Fruit fly (Drosophila melanogaster) ovary, adult (tissue): ENCODE data around the gene CG13855.

Experiments used
- CG17801 ChIP-seq: fragments of 200-800 bp; optimal IDR thresholded peaks from 2 replicates; lab custom pipeline; 2019; ENCODE audit warnings: missing biosample characterization, mild to moderate bottlenecking, missing genetic modification characterization, moderate library complexity; ENCODE audit not compliant: partially characterized antibody

Gene CG13855

DNA sequence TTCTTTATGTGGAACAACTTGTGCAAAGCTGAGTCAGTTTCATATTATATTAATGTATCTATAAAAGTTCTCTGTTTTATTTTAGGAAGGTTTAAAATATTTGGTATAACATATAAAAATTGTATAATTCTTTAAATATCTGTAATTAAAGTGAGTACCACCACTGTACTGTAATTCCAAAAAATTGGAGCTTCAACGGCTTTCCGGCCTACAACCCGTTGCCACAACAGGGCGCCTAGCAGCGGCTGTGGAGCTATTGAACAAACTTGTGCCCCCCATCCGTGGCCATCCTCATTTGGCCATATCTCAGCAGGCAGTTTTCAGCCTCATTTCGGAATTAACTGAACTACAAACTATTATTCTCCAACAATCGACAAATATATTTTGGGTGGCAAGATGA, at the start of gene CG13855:
Gene CG13855, plus strand, starts transcription at position 301 of the 400 bp plus-strand sequence.
- no peak for TF ChIP-seq CG17801 (GFP tag; lab: Kevin White, UChicago)

DNA sequence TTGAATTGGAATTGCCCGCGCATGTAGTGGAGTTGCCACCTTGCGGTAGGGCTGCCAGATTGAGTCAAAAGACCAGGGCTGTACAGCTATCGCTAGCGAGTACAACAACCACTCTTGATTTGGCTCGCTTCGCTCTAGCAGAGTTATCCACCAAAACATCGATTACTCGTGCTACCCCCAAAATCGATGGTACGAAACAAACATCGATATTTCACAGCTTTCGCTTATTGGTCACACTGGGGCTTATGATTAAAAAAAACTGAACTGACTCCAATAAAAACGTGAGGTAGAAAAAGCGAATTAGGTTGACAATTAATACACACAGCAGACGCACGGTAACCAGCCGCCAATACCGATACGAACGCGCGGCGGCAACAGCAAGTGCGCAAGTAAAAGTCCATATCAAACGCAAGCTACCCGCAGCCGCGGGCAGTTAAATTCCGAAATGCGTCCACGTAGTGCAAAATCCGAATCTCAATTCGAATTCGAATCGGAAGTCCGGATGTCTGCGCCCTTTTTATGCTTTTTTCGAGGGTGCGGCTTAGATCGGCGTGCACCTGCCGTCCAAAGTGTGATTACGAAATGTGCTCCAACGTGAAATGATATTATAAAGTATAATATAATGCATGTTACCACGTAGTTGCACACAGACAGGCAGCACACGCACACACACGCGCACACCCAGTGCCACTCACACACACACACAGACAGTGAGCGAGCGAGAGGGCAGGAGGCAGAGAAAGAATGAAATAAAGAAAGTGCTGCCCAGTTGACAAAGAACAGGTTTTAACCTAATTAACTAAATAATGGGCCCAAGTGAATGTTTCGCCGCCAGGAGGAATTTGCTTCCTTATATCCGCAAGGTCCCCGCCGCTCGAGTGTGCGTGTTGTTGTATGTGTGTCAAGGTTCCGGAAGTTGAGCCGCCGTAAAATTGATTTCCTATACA, 49.0 kb upstream of the CG13855 start, which contains the start of gene Sar1:
Gene Sar1, plus strand, starts transcription at position 222 of the 947 bp plus-strand sequence.
- TF ChIP-seq CG17801 (GFP tag; lab: Kevin White, UChicago) = peak; percentile 14

DNA sequence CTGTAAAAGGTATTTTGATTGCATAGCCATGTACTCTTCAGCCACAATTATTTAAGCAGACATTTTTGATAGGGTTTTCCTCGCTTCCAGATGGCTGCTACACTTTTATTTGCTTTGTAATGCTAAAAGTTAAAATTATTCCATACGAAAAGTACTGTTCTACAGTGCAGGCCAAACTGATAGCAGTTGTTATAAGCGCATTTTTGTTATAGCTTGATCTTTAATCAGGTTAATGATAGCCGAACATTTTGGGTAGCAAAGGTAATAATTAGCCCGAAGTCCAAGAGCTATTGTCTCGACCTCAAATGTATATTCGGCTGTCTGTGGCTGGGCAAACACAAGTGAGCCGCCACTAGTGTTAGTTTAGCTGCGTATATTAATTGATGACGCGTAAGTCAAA, 47.8 kb upstream of the CG13855 start:
- TF ChIP-seq CG17801 (GFP tag; lab: Kevin White, UChicago) = no peak

DNA sequence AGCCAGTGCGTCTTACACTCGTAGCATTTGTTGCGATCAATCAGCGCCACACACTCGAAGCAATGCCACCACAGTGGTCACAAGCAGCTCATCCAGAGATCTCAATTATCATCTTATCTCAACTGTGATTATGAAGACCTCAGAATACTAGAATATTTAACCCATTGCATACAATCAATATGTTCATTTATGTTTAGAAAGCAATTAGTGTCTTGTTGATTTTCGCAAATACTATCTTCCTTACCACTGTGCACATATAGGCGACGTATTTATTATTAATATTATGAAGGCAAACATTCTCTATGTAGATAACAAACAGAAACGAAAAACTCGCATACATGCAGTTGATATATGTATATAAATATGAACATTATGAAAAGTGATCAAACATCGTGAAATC, 46.9 kb upstream of the CG13855 start:
- TF ChIP-seq CG17801 (GFP tag; lab: Kevin White, UChicago) = no peak

DNA sequence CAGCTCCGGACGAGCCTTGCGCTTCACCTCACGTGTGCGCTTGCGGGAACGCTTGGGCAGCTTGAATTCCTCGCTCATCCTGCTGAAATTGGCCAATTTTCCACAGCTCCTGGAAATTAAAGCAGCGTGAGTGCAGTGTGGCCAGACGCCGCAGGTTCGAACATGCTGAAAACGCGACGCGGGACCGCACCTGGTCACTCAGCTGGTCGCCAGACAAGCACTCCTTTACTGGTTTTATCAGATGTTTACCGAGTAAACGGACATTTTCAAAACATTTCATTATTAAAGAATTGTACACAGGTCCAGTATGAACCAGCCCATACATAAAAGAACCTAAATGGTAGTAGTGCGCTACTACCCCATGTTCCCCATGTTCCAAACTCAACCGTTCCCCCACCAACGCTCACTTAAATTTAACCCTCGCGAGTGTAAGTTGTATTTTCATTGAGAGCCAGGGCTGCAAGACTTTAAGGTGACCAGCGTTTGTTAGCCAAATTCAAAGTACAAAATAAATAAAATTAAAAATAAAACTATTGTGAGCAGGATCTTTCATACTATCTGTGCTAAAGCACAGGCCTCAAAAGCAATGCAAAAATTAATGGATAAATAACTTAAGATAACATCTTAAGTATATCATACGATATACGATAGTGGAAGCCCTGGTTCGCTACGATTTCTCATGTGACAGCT, 43.4 kb upstream of the CG13855 start, which contains the start of the genes JMJD6, CG7071 and Muted:
Gene JMJD6, minus strand, starts transcription at position 154 of the 690 bp plus-strand sequence.
Gene CG7071, plus strand, starts transcription at position 403 of the 690 bp plus-strand sequence.
Gene Muted, plus strand, starts transcription at position 403 of the 690 bp plus-strand sequence.
- peak; percentile 82 for TF ChIP-seq CG17801 (GFP tag; lab: Kevin White, UChicago)

DNA sequence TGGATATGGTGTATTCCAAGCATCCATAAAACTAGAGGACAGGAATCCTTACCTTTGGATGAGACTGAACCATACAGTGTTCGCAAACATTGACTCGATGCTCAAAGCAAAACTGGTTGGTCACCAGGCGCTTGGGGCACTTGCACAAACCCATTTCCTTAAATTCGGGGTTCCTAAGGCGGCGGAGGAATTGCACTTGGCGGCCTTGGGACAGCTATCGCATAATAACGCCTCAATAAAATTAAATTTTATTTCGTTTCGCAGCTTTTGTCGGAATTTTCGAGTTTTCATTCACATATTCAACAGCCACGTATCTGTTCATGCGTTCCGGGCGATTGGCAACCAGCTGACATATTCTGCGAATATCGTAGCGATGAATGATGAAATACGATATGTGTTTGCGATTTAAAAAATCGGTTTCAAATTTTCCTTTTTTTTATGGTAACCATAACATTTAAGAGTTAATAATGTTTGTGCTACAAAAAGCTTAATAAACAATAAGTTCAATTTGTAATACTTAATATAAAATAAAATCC, 40.0 kb upstream of the CG13855 start, which contains the start of gene CG5382:
Gene CG5382, minus strand, starts transcription at position 324 of the 536 bp plus-strand sequence.
- peak; percentile 26 for TF ChIP-seq CG17801 (GFP tag; lab: Kevin White, UChicago)

DNA sequence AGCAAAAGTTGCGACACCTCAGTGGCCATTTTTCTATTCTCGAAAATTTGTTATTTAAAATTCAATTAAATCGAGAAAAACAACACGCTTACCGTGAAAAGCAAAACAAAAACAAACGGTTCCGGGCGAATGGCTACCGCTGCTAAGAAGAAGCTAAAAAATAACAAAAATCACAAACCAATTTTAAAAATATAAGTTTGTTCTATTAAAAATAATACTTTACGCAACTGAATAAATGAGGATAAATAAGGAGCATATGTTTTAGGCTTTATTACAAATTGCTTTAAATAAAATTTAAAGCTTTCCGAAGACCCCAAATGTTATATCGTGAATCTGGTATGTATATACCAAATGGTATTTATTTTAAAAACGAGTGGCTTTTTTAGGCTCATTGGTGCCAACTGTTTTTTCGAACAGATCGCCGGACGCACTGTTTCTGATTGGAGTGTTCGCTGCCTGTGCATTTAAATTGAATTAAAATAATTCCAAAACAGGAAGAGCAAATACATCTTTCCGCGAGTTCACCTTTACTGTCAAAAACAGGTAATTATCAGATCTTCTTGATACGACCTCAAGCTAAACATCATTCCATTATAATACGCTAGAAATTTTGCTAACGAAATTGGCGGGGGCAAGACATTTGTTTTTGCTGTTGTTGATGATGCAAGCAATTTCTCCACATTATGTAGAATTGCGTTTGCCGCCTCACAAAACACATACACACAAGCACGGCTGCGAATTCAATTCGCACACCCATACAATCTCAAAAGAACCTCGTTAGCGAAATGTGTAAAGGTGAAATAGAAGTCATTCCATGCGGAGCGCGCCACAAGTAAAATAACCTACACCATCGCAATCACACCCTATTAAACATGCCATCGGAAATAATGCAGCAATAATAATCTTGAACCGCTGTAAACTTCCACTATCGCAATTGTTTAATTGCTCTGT, 38.3 kb upstream of the CG13855 start, which contains the start of the genes Polr3F and PyK:
Gene Polr3F, minus strand, starts transcription at position 248 of the 951 bp plus-strand sequence.
Gene PyK, plus strand, starts transcription at position 411 of the 951 bp plus-strand sequence.
- peak; percentile 87 for TF ChIP-seq CG17801 (GFP tag; lab: Kevin White, UChicago)

DNA sequence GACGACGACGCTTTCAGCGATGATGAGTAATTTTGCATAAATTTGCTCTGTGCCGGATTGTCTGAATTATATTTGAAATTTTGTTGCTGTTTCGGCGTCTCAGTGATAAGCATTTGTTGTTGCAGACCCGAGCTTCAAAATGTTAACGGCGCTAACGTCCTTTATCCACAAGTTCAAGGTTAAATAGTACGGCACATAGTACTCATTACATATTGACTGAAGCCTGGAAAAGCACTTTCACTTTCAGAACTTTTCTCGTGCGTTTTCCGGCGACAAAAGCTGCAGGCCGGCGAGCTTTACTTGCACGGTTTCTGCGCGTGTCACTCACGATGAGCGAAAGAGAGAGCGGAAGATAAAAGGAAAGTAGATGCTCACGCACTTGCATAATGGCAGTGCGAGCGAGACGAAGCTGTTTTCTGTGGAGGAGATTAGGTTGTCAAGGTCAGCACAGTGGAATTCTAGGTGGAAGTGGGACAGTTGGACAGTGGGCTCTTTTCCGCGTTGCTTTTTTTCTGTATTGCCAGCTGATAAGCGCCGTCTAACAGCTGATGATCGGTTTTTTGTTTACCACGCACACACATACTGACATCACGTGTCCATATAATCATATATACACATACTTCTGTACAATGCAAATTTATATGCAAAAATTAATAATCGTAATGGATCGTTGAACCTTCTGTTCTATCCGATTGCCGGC, 37.5 kb upstream of the CG13855 start:
- no peak for TF ChIP-seq CG17801 (GFP tag; lab: Kevin White, UChicago)

DNA sequence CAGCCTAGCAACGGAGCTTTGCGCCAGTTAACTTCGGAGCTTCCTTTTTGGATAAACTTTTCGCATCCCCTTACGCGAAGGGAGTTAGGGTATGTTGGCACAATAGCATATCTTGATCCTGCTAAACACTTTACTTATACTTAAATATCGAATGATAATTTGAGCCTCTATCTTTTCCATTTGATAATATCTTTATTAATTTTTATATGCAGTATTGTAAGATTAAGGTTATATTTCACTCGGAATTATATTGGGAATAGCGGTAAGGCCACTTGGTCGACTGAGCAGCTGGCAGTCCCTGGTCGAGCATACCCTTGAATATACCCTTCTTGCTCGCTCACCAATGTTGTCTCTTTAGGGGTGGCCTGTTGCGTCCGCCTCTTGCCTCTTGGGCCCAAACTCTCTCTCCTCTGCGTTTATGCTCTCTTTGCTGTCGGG, 36.9 kb upstream of the CG13855 start:
- TF ChIP-seq CG17801 (GFP tag; lab: Kevin White, UChicago) = no peak

DNA sequence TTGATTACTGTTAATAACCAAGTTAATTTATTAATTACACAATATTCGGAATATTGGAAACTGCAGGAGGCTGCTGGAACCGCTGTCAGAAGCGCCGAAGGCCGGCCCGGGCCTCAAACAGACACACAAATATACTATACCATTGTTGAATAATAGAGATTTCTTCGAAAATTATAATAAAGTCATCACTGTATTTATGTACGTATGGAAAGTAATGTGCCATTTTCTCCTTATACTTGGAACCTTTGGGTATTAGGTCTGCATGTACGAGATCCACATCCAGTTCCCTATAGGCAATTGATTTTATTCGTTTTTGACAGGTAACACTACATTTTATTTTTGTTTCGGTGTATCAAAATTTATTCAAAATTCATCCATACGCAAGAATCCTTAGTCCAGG, 33.2 kb upstream of the CG13855 start, which contains the start of gene CG7069:
Gene CG7069, plus strand, starts transcription at position 301 of the 400 bp plus-strand sequence.
- TF ChIP-seq CG17801 (GFP tag; lab: Kevin White, UChicago) = no peak

DNA sequence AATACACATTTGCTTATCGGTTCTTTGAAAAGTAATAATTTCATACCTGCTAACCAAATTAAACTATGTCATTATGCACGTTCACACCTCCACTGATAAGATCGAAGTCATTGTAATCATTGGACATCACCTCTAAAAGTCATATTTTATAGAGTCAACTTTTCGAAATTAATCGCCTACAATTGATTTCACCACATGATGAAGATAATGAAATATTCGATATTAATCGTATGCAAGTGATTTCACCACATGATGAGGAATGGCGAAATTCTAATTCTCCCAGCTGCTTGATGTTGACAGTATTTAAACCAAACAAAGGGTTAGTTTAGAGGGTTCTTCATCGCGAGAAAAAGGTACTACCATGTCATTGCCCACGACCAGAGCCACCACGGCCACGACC, 30.1 kb upstream of the CG13855 start, which contains the start of gene CG18596:
Gene CG18596, plus strand, starts transcription at position 250 of the 400 bp plus-strand sequence.
- peak; percentile 44 for TF ChIP-seq CG17801 (GFP tag; lab: Kevin White, UChicago)

DNA sequence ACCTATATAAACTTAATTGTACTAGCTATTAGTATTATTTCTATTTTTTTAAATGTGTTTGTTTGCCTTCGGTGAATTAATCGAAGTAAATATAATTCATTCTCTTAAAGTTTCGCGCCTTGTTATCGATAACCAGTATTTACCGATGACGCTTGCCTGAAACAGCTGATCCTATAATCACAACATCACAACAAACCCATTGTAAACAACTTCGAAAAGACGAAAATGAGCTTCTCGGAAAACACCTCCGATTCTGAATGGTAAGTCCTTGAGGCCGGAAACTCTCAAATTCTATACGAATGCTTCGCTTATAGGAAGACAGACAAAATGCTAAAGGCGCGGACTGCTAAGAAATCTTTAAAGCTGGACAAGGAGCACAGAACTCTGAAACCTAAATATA, 25.8 kb upstream of the CG13855 start, which contains the start of gene CG34149:
Gene CG34149, plus strand, starts transcription at position 187 of the 400 bp plus-strand sequence.
- TF ChIP-seq CG17801 (GFP tag; lab: Kevin White, UChicago) = no peak

DNA sequence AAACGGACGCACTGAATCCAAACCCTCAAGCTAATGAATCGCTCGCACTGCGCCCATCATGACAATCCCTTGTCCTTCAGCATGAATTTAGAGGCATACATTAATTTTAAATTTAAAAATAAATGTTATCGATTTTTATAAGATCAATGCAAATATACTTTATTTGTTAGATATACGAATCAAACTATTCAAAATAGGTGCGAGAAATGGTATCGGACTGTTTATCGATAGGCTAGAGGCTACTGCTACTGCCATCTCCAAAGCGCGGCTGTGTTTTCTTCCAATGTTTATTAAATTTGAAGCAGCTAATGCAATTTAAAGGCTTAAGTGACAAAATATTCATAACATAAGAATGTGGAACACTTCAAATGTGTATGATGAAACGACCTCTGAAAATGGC, 24.7 kb upstream of the CG13855 start, which contains the start of gene CG43342:
Gene CG43342, plus strand, starts transcription at position 264 of the 400 bp plus-strand sequence.
- TF ChIP-seq CG17801 (GFP tag; lab: Kevin White, UChicago) = no peak
